Worm (Caenorhabditis elegans) whole organism, early embryonic: ENCODE measurements around the gene F49H6.5.

Experiments used
- ama-1 ChIP-seq: fragments of 150-350 bp; optimal IDR thresholded peaks from 2 replicates; lab custom pipeline; 2014
- ets-7 ChIP-seq: sonication (generic microtip); optimal IDR thresholded peaks from 2 replicates; lab custom pipeline; 2016; ENCODE audit warnings: missing genotype, missing genetic modification characterization, missing compliant biosample characterization
- flt-1 ChIP-seq: fragments of 200-800 bp; sonication (Bioruptor generic); IDR thresholded peaks from 2 replicates; pipeline ENCODE4 v1.3.6; 2022; ENCODE audit warnings: missing genetic modification characterization, missing compliant biosample characterization
- hmg-4 ChIP-seq: fragments of 200-800 bp; sonication (Bioruptor generic); optimal IDR thresholded peaks from 2 replicates; lab custom pipeline; 2018; ENCODE audit warnings: mild to moderate bottlenecking, missing genetic modification characterization, missing compliant biosample characterization
- hnd-1 ChIP-seq: sonication (generic microtip); optimal IDR thresholded peaks from 2 replicates; lab custom pipeline; 2016; ENCODE audit warnings: missing genetic modification characterization, missing compliant biosample characterization

- TF ChIP-seq ama-1 (lab: Kevin White, UChicago) (no peak), flt-1 (GFP tag; lab: Robert Waterston, UW) (no peak), hnd-1 (tag; lab: Kevin White, UChicago) (no peak), ets-7 (no peak), hmg-4 (no peak)
Measured at ce11 chrV:16973338-16973737, 49.7 kb upstream of the F49H6.5 start.
